Worm (Caenorhabditis elegans) whole organism, midembryonic: ENCODE results near the gene F11D11.21.

Experiments
- T22C8.4 ChIP-seq: fragments of 200-800 bp; sonication (Bioruptor generic); IDR thresholded peaks from 2 replicates; pipeline ENCODE4 v1.3.6; 2022; ENCODE audit warnings: missing genetic modification characterization, missing compliant biosample characterization
- flt-1 ChIP-seq: fragments of 200-800 bp; sonication (Bioruptor generic); IDR thresholded peaks from 2 replicates; pipeline ENCODE4 v1.3.6; 2022; ENCODE audit warnings: missing genetic modification characterization, missing compliant biosample characterization
- klf-2 ChIP-seq: fragments of 200-800 bp; sonication (Bioruptor generic); conservative IDR thresholded peaks from 2 replicates; pipeline ENCODE4 v1.3.6; 2022; ENCODE audit warnings: missing genetic modification reagents, missing genetic modification characterization, missing compliant biosample characterization
- tab-1 ChIP-seq: fragments of 200-800 bp; sonication (Bioruptor generic); IDR thresholded peaks from 2 replicates; pipeline ENCODE4 v1.3.6; 2022; ENCODE audit warnings: missing genetic modification characterization, missing compliant biosample characterization
- ztf-29 ChIP-seq: fragments of 200-800 bp; sonication (Bioruptor generic); IDR thresholded peaks from 2 replicates; pipeline ENCODE4 v1.3.6; 2022; ENCODE audit warnings: missing genetic modification reagents, missing genetic modification characterization, missing compliant biosample characterization

F11D11.21 gene

DNA sequence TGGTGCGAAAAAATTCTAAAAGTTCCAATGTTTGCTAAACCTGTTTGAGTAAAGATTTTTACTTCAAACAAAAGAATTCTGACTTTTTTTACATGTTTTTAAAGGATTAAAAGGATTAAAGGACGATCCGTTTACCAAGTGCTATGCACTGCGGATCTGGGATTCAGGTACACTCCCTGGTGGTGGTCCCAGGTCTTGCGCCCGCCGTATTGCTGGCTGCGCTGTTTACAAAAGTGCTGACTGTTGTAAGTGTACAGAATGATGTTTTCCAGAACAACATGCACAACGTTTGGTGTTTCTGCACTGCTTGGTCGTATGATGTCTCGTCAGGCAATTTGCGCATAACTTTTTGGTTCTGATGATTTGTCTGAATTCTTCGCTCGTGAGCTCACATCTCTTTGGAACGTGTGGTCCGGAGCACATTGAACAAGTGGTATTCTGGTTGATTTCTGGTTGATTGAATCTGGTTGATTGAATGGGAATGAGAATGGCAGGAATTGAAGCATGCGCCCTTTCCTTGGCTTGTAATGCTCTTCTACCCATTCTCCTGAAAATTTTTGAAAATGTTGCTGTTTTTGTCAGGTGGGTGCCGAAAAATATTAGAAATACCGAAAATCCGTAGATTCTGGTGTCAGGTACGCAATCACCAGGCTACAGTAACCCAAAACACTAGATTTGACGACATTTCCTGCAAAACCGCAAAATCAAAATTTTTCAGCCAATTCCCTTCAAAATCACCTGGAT, 44.9 kb downstream of the F11D11.21 start:
- peak; percentile 57; the same call in 1 of the 2 replicates for TF ChIP-seq tab-1 (GFP tag; lab: Robert Waterston, UW)
- no peak for TF ChIP-seq flt-1
- peak; percentile 49; the same call in 1 of the 2 replicates for TF ChIP-seq T22C8.4
- TF ChIP-seq ztf-29 (GFP tag; lab: Robert Waterston, UW) = no peak

DNA sequence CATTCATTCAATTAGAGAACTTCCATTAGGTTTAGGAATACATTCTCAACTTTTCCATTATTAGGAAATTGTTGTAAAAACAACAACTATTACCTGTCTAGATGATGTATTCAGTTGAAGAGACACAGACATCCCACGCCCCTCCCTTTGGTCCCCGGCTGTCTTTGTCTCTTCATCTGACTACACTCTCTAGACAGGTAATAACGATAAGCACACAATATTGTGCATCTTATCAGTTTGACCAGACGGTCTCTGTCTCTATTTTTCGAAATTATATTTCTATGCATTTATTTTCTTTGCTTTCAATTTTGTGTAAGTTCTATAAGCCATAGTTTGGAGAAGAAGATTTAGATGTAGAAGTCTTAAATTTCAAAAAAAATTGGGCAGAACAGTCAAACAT, 49.0 kb downstream of the F11D11.21 start, which contains the start of gene Y69H2.9:
TSS of gene Y69H2.9 (plus strand) at position 233 of the 400 bp plus-strand sequence.
- no peak for TF ChIP-seq klf-2 (GFP tag; lab: Robert Waterston, UW)
